Worm (Caenorhabditis elegans): Measurements from ENCODE around the gene zipt-2.3.

DNA sequence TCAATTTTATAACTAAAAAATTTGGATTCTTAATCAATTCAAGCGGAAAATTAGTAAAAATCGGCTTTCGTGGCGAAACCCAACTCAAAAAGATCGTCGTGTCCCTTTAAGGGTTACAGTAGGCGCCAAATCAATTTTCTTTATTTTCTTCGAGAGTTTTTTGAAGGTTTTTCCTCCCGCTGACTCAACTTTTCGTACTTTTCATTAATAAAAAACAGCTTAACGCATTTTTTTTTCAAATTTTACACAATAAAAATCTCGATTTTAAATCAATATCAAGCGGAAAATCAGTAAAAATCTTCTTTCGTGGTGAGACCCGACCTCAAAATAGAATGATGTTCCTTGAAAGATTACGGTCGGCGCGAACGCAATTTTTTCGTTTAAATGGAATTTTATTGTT, 16.5 kb upstream of the zipt-2.3 start:
- no peak for TF ChIP-seq nhr-76 (tag; optimal IDR thresholded peaks at IDR 0.05)
- TF ChIP-seq snpc-4 (tag; optimal IDR thresholded peaks at IDR 0.05), result no peak
- TF ChIP-seq elt-1 (tag; optimal IDR thresholded peaks at IDR 0.05; ENCODE audit: borderline replicate concordance, insufficient read depth), result no peak
- no peak for TF ChIP-seq blmp-1 (tag; optimal IDR thresholded peaks at IDR 0.05)
